Worm (Caenorhabditis elegans): Measurements from ENCODE around the gene cyn-16.

cyn-16 gene

ce11 chrII:12053486-12053885 lies 16.9 kb upstream of the cyn-16 start:
- TF ChIP-seq elt-3 (tag; optimal IDR thresholded peaks at IDR 0.05) (peak; percentile 74), nhr-12 (tag; optimal IDR thresholded peaks at IDR 0.05) (no peak), flh-1 (GFP tag; optimal IDR thresholded peaks at IDR 0.05) (no peak), drap-1 (GFP tag; optimal IDR thresholded peaks at IDR 0.05) (no peak), nhr-76 (tag; optimal IDR thresholded peaks at IDR 0.05) (no peak), nhr-237 (tag; optimal IDR thresholded peaks at IDR 0.05) (no peak), unc-39 (tag; optimal IDR thresholded peaks at IDR 0.05) (no peak)

- no peak for TF ChIP-seq mab-5 (tag; optimal IDR thresholded peaks at IDR 0.05)
- TF ChIP-seq drap-1 (GFP tag; optimal IDR thresholded peaks at IDR 0.05): no peak
- TF ChIP-seq tbx-8 (GFP tag; optimal IDR thresholded peaks at IDR 0.05): no peak
- no peak for TF ChIP-seq ztf-11 (tag; optimal IDR thresholded peaks at IDR 0.05)
- TF ChIP-seq ceh-39 (tag; optimal IDR thresholded peaks at IDR 0.05): no peak
- no peak for TF ChIP-seq elt-3 (tag; optimal IDR thresholded peaks at IDR 0.05)
- TF ChIP-seq mls-2 (tag; optimal IDR thresholded peaks at IDR 0.05): no peak
- TF ChIP-seq bed-3 (GFP tag; optimal IDR thresholded peaks at IDR 0.05): no peak
- TF ChIP-seq pha-4 (tag; optimal IDR thresholded peaks at IDR 0.05): no peak
- no peak for TF ChIP-seq flh-1 (GFP tag; optimal IDR thresholded peaks at IDR 0.05)
- no peak for TF ChIP-seq nhr-12 (tag; optimal IDR thresholded peaks at IDR 0.05)
- no peak for TF ChIP-seq mep-1 (tag; optimal IDR thresholded peaks at IDR 0.05)
These were observed 16.4 kb upstream of the cyn-16 start for ce11 chrII:12052924-12053323.

- TF ChIP-seq ces-1 (GFP tag; optimal IDR thresholded peaks at IDR 0.05): no peak
- TF ChIP-seq cnd-1 (tag; optimal IDR thresholded peaks at IDR 0.05): no peak
- no peak for TF ChIP-seq drap-1 (GFP tag; optimal IDR thresholded peaks at IDR 0.05)
- no peak for TF ChIP-seq unc-62 (GFP tag; optimal IDR thresholded peaks at IDR 0.05)
- TF ChIP-seq ham-2 (GFP tag; optimal IDR thresholded peaks at IDR 0.05): no peak
- TF ChIP-seq bed-3 (GFP tag; optimal IDR thresholded peaks at IDR 0.05): no peak
- TF ChIP-seq unc-39 (tag; optimal IDR thresholded peaks at IDR 0.05): no peak
- TF ChIP-seq blmp-1 (tag; optimal IDR thresholded peaks at IDR 0.05): no peak
- TF ChIP-seq lin-13 (tag; optimal IDR thresholded peaks at IDR 0.05): no peak
These were observed 15.6 kb upstream of the cyn-16 start for ce11 chrII:12052136-12052535.

ce11 chrII:12051601-12052000 lies 15.1 kb upstream of the cyn-16 start:
- TF ChIP-seq ztf-11 (tag; optimal IDR thresholded peaks at IDR 0.05) (no peak), ceh-39 (tag; optimal IDR thresholded peaks at IDR 0.05) (no peak), mep-1 (tag; optimal IDR thresholded peaks at IDR 0.05) (no peak), elt-3 (tag; optimal IDR thresholded peaks at IDR 0.05) (no peak), cnd-1 (tag; optimal IDR thresholded peaks at IDR 0.05) (no peak), ham-2 (GFP tag; optimal IDR thresholded peaks at IDR 0.05) (no peak), ceh-43 (GFP tag; optimal IDR thresholded peaks at IDR 0.05) (no peak), nhr-76 (tag; optimal IDR thresholded peaks at IDR 0.05) (no peak), unc-62 (GFP tag; optimal IDR thresholded peaks at IDR 0.05) (no peak), ces-1 (GFP tag; optimal IDR thresholded peaks at IDR 0.05) (no peak), drap-1 (GFP tag; optimal IDR thresholded peaks at IDR 0.05) (no peak), unc-120 (tag; optimal IDR thresholded peaks at IDR 0.05; ENCODE audit: poor library complexity, severe bottlenecking) (no peak), nhr-237 (tag; optimal IDR thresholded peaks at IDR 0.05) (no peak), tbx-8 (GFP tag; optimal IDR thresholded peaks at IDR 0.05) (no peak), elt-1 (tag; optimal IDR thresholded peaks at IDR 0.05; ENCODE audit: borderline replicate concordance, insufficient read depth) (no peak), flh-1 (GFP tag; optimal IDR thresholded peaks at IDR 0.05) (no peak), bed-3 (GFP tag; optimal IDR thresholded peaks at IDR 0.05) (no peak), zip-8 (tag; optimal IDR thresholded peaks at IDR 0.05) (no peak), hlh-1 (tag; optimal IDR thresholded peaks at IDR 0.05) (no peak), unc-39 (tag; optimal IDR thresholded peaks at IDR 0.05) (no peak)

- TF ChIP-seq elt-1 (tag; optimal IDR thresholded peaks at IDR 0.05; ENCODE audit: borderline replicate concordance, insufficient read depth) (no peak), zip-8 (tag; optimal IDR thresholded peaks at IDR 0.05) (no peak)
These were observed 14.1 kb upstream of the cyn-16 start for ce11 chrII:12050607-12051006.

- no peak for TF ChIP-seq nhr-2 (tag; optimal IDR thresholded peaks at IDR 0.05)
- no peak for TF ChIP-seq ceh-39 (tag; optimal IDR thresholded peaks at IDR 0.05)
- TF ChIP-seq mab-5 (tag; optimal IDR thresholded peaks at IDR 0.05): no peak
- TF ChIP-seq mep-1 (tag; optimal IDR thresholded peaks at IDR 0.05): no peak
- TF ChIP-seq hlh-1 (tag; optimal IDR thresholded peaks at IDR 0.05): no peak
- TF ChIP-seq blmp-1 (tag; optimal IDR thresholded peaks at IDR 0.05): no peak
- TF ChIP-seq ces-1 (GFP tag; optimal IDR thresholded peaks at IDR 0.05): no peak
- no peak for TF ChIP-seq flh-1 (GFP tag; optimal IDR thresholded peaks at IDR 0.05)
- TF ChIP-seq unc-62 (GFP tag; optimal IDR thresholded peaks at IDR 0.05): no peak
- TF ChIP-seq lin-32 (GFP tag; optimal IDR thresholded peaks at IDR 0.05): no peak
These were observed 12.7 kb upstream of the cyn-16 start, which contains the start of gene nadk-2 for ce11 chrII:12049281-12049680. Gene nadk-2, plus strand, starts transcription at chrII:12049581.
